Worm (Caenorhabditis elegans): ENCODE results near the gene F42A10.9.

F42A10.9 gene

DNA sequence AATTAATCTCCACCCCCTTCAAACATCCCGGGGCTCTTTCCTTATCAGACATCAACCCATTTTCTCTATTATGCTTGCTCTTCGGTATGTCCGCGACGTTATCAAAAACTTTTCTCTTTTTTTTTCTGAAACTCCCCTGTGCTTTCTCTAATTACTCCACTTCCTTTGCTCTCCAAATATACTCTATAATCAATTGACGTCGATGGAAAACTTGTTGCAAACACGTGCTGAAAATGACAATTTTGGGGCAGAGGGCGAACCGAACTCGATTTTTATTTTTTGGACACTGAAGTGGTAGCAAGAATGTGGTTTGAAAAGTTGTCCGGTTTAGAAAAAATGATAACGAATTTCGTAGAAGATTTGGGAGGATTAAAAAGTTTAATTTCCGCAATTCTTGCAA lies 14.7 kb downstream of the F42A10.9 start (continued):
- TF ChIP-seq nhr-120 (GFP tag; IDR thresholded peaks at IDR 0.05): no peak
- no peak for TF ChIP-seq T26A5.8 (tag; optimal IDR thresholded peaks at IDR 0.05)
- no peak for TF ChIP-seq chd-7 (tag; optimal IDR thresholded peaks at IDR 0.05)
- no peak for TF ChIP-seq die-1 (tag; optimal IDR thresholded peaks at IDR 0.05)
- no peak for TF ChIP-seq ztf-3 (GFP tag; optimal IDR thresholded peaks at IDR 0.05)
- no peak for TF ChIP-seq tbx-9 (tag; optimal IDR thresholded peaks at IDR 0.05; ENCODE audit: borderline replicate concordance)
- no peak for TF ChIP-seq efl-1 (GFP tag; optimal IDR thresholded peaks at IDR 0.05)
- TF ChIP-seq madf-8 (GFP tag; conservative IDR thresholded peaks at IDR 0.05): no peak
- no peak for TF ChIP-seq T07F8.4 (tag; optimal IDR thresholded peaks at IDR 0.05)
- no peak for TF ChIP-seq lir-1 (GFP tag; conservative IDR thresholded peaks at IDR 0.05)
- TF ChIP-seq ceh-91 (GFP tag; IDR thresholded peaks at IDR 0.05): no peak
- TF ChIP-seq atf-7 (tag; optimal IDR thresholded peaks at IDR 0.05): peak; percentile 74
- TF ChIP-seq ets-4 (GFP tag; optimal IDR thresholded peaks at IDR 0.05): peak; percentile 21
- TF ChIP-seq let-607 (tag; optimal IDR thresholded peaks at IDR 0.05): peak in 1 of 2 experiments; percentile 53
- TF ChIP-seq ztf-25 (GFP tag; IDR thresholded peaks at IDR 0.05): no peak
- TF ChIP-seq snpc-1.3 (tag; optimal IDR thresholded peaks at IDR 0.05; ENCODE audit: insufficient read depth): no peak
- no peak for TF ChIP-seq hlh-26 (GFP tag; conservative IDR thresholded peaks at IDR 0.05)
- TF ChIP-seq cebp-2 (GFP tag; IDR thresholded peaks at IDR 0.05): no peak
- TF ChIP-seq bed-2 (GFP tag; IDR thresholded peaks at IDR 0.05): no peak
- no peak for TF ChIP-seq aptf-3 (GFP tag; IDR thresholded peaks at IDR 0.05)
- TF ChIP-seq sdz-38 (tag; optimal IDR thresholded peaks at IDR 0.05): no peak
- TF ChIP-seq hrde-1 (tag; optimal IDR thresholded peaks at IDR 0.05; ENCODE audit: borderline replicate concordance): no peak
- TF ChIP-seq nhr-80 (tag; optimal IDR thresholded peaks at IDR 0.05): peak; percentile 99
- TF ChIP-seq xnd-1 (tag; optimal IDR thresholded peaks at IDR 0.05): no peak
- no peak for TF ChIP-seq Y95B8A.8 (GFP tag; IDR thresholded peaks at IDR 0.05)
- no peak for TF ChIP-seq cebp-1 (GFP tag; IDR thresholded peaks at IDR 0.05)
- TF ChIP-seq cebp-1 (tag; optimal IDR thresholded peaks at IDR 0.05): no peak
- TF ChIP-seq lsl-1 (GFP tag; optimal IDR thresholded peaks at IDR 0.05): no peak
- no peak for TF ChIP-seq lag-1 (GFP tag; IDR thresholded peaks at IDR 0.05)
- TF ChIP-seq ztf-26 (tag; optimal IDR thresholded peaks at IDR 0.05): no peak
- no peak for TF ChIP-seq mel-28 (tag; optimal IDR thresholded peaks at IDR 0.05; ENCODE audit: borderline replicate concordance)
- TF ChIP-seq pbrm-1 (GFP tag; IDR thresholded peaks at IDR 0.05): no peak
- TF ChIP-seq nhr-27 (tag; optimal IDR thresholded peaks at IDR 0.05): no peak
- no peak for TF ChIP-seq lin-26 (GFP tag; IDR thresholded peaks at IDR 0.05)
- no peak for TF ChIP-seq hlh-12 (tag; optimal IDR thresholded peaks at IDR 0.05)
- no peak for TF ChIP-seq Y67H2A.10 (GFP tag; conservative IDR thresholded peaks at IDR 0.05)
- no peak for TF ChIP-seq hmg-20 (GFP tag; IDR thresholded peaks at IDR 0.05)
- peak; percentile 65 for TF ChIP-seq ztf-22 (GFP tag; optimal IDR thresholded peaks at IDR 0.05)
- TF ChIP-seq Y79H2A.3 (GFP tag; conservative IDR thresholded peaks at IDR 0.05): no peak
- TF ChIP-seq egl-44 (GFP tag; IDR thresholded peaks at IDR 0.05): 0 out of 2 replicates have a peak, but pooled peaks have one; percentile 40
- no peak for TF ChIP-seq aptf-2 (GFP tag; conservative IDR thresholded peaks at IDR 0.05)
- TF ChIP-seq C17E4.6 (GFP tag; IDR thresholded peaks at IDR 0.05): no peak
- no peak for TF ChIP-seq egl-18 (GFP tag; IDR thresholded peaks at IDR 0.05)
- TF ChIP-seq dpl-1 (GFP tag; optimal IDR thresholded peaks at IDR 0.05): no peak
- no peak for TF ChIP-seq rpc-1 (optimal IDR thresholded peaks at IDR 0.05)
- TF ChIP-seq rpc-1 (tag; optimal IDR thresholded peaks at IDR 0.05): no peak
- TF ChIP-seq dox-1 (GFP tag; IDR thresholded peaks at IDR 0.05): no peak
- TF ChIP-seq F55B11.4 (tag; optimal IDR thresholded peaks at IDR 0.05; ENCODE audit: borderline replicate concordance, insufficient read depth): no peak
- no peak for TF ChIP-seq C06A6.2 (GFP tag; conservative IDR thresholded peaks at IDR 0.05)
- no peak for TF ChIP-seq zfh-2 (GFP tag; conservative IDR thresholded peaks at IDR 0.05)

Measured in whole organism, young adult.